Worm (Caenorhabditis elegans): ENCODE results near the gene Y43B11AR.3.

The Y43B11AR.3 gene

ce11 chrIV:7072110-7072509, 11.4 kb downstream of the Y43B11AR.3 start, which contains the start of gene srg-48:
Gene srg-48 (plus strand): TSS chrIV:7072410.
- no peak for TF ChIP-seq sox-2 (GFP tag; IDR thresholded peaks at IDR 0.05)
- no peak for TF ChIP-seq hlh-8 (tag; optimal IDR thresholded peaks at IDR 0.05)
- no peak for TF ChIP-seq unc-42 (tag; optimal IDR thresholded peaks at IDR 0.05)
- no peak for TF ChIP-seq sox-4 (tag; optimal IDR thresholded peaks at IDR 0.05)
- no peak for TF ChIP-seq unc-86 (tag; optimal IDR thresholded peaks at IDR 0.05)
- TF ChIP-seq nfya-1 (tag; optimal IDR thresholded peaks at IDR 0.05) = no peak
- TF ChIP-seq pros-1 (tag; optimal IDR thresholded peaks at IDR 0.05) = no peak
- no peak for TF ChIP-seq pqm-1 (tag; optimal IDR thresholded peaks at IDR 0.05)
- no peak for TF ChIP-seq F13H6.1 (tag; optimal IDR thresholded peaks at IDR 0.05)
- no peak for TF ChIP-seq ama-1 (optimal IDR thresholded peaks at IDR 0.05)
- TF ChIP-seq rnt-1 (tag; optimal IDR thresholded peaks at IDR 0.05) = no peak
- no peak for TF ChIP-seq pag-3 (tag; optimal IDR thresholded peaks at IDR 0.05; ENCODE audit: borderline replicate concordance)
- no peak for TF ChIP-seq ceh-31 (tag; optimal IDR thresholded peaks at IDR 0.05)
- TF ChIP-seq unc-55 (GFP tag; optimal IDR thresholded peaks at IDR 0.05) = no peak
- no peak for TF ChIP-seq nhr-11 (tag; optimal IDR thresholded peaks at IDR 0.05)

DNA sequence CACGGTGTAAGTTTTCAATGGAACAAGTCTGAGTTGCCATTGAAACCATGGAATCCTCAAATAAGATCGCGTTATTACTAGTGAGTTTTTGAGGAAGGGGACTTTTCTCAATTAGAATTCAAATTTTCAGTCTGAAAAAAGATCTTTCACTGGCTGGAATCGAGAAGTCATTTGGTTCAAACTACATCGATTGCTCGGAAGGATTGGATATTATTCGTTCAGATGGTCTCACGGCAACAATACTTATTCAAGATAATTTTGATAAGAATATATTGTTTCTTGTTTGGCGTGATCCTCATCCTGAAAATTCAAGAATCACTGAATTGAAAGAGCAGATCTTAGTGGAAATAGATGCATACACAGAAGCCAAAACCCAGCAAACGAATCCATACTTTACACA, 16.1 kb downstream of the Y43B11AR.3 start:
- TF ChIP-seq sox-2 (GFP tag; IDR thresholded peaks at IDR 0.05) = no peak

DNA sequence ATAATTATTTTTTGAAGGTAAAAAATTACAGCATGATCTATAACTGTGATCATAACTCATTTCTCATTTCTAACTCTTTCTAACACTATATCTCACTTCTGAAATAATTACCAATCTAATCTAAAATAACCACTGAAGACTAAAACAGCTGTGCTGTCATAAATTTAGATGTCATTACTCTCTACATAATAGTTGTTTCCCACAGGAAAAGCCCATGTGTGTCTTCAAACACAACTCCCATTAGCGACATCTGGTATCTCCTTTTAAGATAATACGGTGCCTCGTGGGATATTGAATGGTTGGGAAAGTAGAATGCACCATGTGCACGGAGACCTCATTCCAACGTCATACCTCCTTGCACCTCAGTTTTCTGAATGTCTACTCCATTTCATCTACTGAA, 18.5 kb downstream of the Y43B11AR.3 start, which contains the start of gene Y43B11AL.1:
Gene Y43B11AL.1 (plus strand): TSS at position 301 of the 400 bp plus-strand sequence.
- no peak for TF ChIP-seq ceh-30 (tag; optimal IDR thresholded peaks at IDR 0.05)
- TF ChIP-seq sdc-2 (tag; optimal IDR thresholded peaks at IDR 0.05) = no peak
- no peak for TF ChIP-seq odd-2 (tag; optimal IDR thresholded peaks at IDR 0.05)
- TF ChIP-seq ceh-24 (tag; optimal IDR thresholded peaks at IDR 0.05) = no peak
- TF ChIP-seq ceh-18 (tag; optimal IDR thresholded peaks at IDR 0.05) = no peak
- TF ChIP-seq lin-11 (tag; optimal IDR thresholded peaks at IDR 0.05) = no peak
- no peak for TF ChIP-seq nfya-1 (tag; optimal IDR thresholded peaks at IDR 0.05)
- no peak for TF ChIP-seq nhr-11 (tag; optimal IDR thresholded peaks at IDR 0.05)
- no peak for TF ChIP-seq dmd-4 (tag; optimal IDR thresholded peaks at IDR 0.05; ENCODE audit: borderline replicate concordance)
- TF ChIP-seq pha-4 (tag; optimal IDR thresholded peaks at IDR 0.05) = no peak
- TF ChIP-seq ceh-45 (GFP tag; IDR thresholded peaks at IDR 0.05) = no peak
- TF ChIP-seq elt-4 (tag; optimal IDR thresholded peaks at IDR 0.05) = no peak
- no peak for TF ChIP-seq K02D7.2 (tag; optimal IDR thresholded peaks at IDR 0.05)
- no peak for TF ChIP-seq nhr-232 (tag; optimal IDR thresholded peaks at IDR 0.05)
- no peak for TF ChIP-seq unc-3 (GFP tag; conservative IDR thresholded peaks at IDR 0.05)
- no peak for TF ChIP-seq unc-3 (tag; optimal IDR thresholded peaks at IDR 0.05)
- TF ChIP-seq hlh-13 (GFP tag; optimal IDR thresholded peaks at IDR 0.05) = no peak
- no peak for TF ChIP-seq ceh-19 (GFP tag; optimal IDR thresholded peaks at IDR 0.05)
- no peak for TF ChIP-seq npax-4 (tag; optimal IDR thresholded peaks at IDR 0.05)

DNA sequence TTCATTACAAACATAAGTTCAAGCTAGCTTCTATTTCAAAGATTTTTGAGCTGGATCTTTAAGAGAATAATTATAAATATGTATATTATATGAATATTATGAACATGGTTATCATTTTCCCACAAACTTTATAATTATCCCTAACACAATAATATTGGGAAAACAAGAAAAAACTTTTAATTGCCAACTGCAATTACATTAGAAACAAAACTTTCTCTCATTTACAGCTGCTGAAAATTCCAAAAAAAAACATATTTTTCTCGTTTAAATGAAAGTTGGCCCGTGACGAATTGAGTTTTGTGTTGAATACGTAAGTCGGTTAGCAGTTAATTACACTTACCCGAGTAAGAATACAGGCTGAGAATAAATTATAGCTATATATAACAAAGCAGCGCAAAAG, 20.8 kb downstream of the Y43B11AR.3 start:
- no peak for TF ChIP-seq elt-4 (tag; optimal IDR thresholded peaks at IDR 0.05)
- no peak for TF ChIP-seq fkh-10 (GFP tag; optimal IDR thresholded peaks at IDR 0.05)
- TF ChIP-seq F13H6.1 (tag; optimal IDR thresholded peaks at IDR 0.05) = no peak
- TF ChIP-seq hlh-6 (tag; optimal IDR thresholded peaks at IDR 0.05) = no peak
- TF ChIP-seq zip-5 (tag; optimal IDR thresholded peaks at IDR 0.05) = no peak
- TF ChIP-seq ama-1 (optimal IDR thresholded peaks at IDR 0.05) = no peak
- TF ChIP-seq lim-6 (tag; optimal IDR thresholded peaks at IDR 0.05) = no peak
- no peak for TF ChIP-seq che-1 (tag; optimal IDR thresholded peaks at IDR 0.05)
- TF ChIP-seq ceh-18 (tag; optimal IDR thresholded peaks at IDR 0.05) = no peak

DNA sequence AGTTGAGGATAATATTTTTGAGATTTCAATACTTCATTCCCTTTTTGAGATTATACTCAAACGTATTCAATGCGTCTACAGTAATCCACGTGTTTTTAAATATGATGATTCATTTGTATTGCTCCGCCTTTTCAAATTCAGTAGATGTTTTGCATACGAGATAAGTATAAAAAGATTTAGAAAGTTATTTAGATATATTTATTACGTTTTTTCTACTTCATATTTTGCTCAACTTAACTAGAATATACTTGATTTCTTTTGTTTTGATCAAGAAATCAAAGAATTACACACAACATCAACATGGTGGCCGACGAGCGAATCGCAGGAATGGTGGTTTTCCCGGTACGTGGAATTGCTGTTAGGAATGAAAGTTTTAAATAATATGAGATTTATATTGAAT, 25.8 kb downstream of the Y43B11AR.3 start, which contains the start of gene srx-50:
Gene srx-50 (plus strand): TSS at position 301 of the 400 bp plus-strand sequence.
- no peak for TF ChIP-seq pag-3 (tag; optimal IDR thresholded peaks at IDR 0.05; ENCODE audit: borderline replicate concordance)
- no peak for TF ChIP-seq ceh-2 (tag; optimal IDR thresholded peaks at IDR 0.05)
- no peak for TF ChIP-seq sox-2 (GFP tag; IDR thresholded peaks at IDR 0.05)
- no peak for TF ChIP-seq ceh-9 (tag; optimal IDR thresholded peaks at IDR 0.05)
- no peak for TF ChIP-seq nfya-1 (tag; optimal IDR thresholded peaks at IDR 0.05)
- no peak for TF ChIP-seq pax-1 (tag; optimal IDR thresholded peaks at IDR 0.05)
- no peak for TF ChIP-seq hlh-30 (tag; optimal IDR thresholded peaks at IDR 0.05; ENCODE audit: insufficient read depth)
- no peak for TF ChIP-seq eyg-1 (tag; optimal IDR thresholded peaks at IDR 0.05)
- no peak for TF ChIP-seq hlh-6 (tag; optimal IDR thresholded peaks at IDR 0.05)
- no peak for TF ChIP-seq unc-42 (tag; optimal IDR thresholded peaks at IDR 0.05)
- no peak for TF ChIP-seq pros-1 (tag; optimal IDR thresholded peaks at IDR 0.05)
